Worm (Caenorhabditis elegans): Measurements from ENCODE around the gene C29F5.8.

The C29F5.8 gene

DNA sequence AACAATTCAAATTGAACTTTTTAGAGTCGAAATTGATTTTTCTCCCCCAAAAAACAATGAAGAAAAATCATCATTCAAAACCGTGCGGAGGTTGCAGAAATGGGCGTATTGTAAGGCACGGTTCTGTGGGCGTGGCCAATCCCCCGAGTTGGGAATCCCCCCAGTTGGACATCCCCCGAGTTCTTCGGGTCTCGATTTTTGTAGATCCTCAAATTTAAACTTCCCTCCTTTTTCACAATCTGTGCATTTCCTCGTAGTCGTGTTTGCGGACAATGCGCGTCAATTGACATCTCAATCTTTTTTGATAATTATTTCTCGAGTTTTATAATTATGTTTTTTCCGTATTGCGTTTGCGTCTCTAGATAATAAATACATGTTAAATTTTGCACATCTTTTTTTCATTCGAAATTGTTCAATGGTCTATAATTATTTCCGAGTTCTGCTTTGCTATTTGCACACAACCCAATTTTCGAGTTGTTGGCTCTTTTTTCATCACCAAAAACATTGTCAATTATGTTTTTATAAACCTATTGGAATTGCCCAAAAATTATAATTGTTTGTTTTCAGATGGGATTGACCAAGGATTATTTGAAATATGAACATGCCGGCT, 36.3 kb upstream of the C29F5.8 start, which contains the start of gene F13H8.2 (continued):
- TF ChIP-seq mel-28 (tag; optimal IDR thresholded peaks at IDR 0.05; ENCODE audit: borderline replicate concordance) (no peak), B0261.1 (tag; optimal IDR thresholded peaks at IDR 0.05) (no peak), ztf-28 (GFP tag; IDR thresholded peaks at IDR 0.05) (peak; percentile 95), xnd-1 (tag; optimal IDR thresholded peaks at IDR 0.05) (no peak), ztf-26 (tag; optimal IDR thresholded peaks at IDR 0.05) (peak; percentile 13), lin-35 (GFP tag; optimal IDR thresholded peaks at IDR 0.05) (peak in 2 of 3 experiments; percentile 24 to 94), somi-1 (GFP tag; optimal IDR thresholded peaks at IDR 0.05) (no peak), ceh-79 (tag; optimal IDR thresholded peaks at IDR 0.05) (no peak), hlh-26 (GFP tag; conservative IDR thresholded peaks at IDR 0.05) (no peak), ceh-27 (GFP tag; optimal IDR thresholded peaks at IDR 0.05) (peak; percentile 69), nhr-179 (tag; optimal IDR thresholded peaks at IDR 0.05) (no peak), madf-6 (GFP tag; IDR thresholded peaks at IDR 0.05) (peak; percentile 82), tbx-9 (tag; optimal IDR thresholded peaks at IDR 0.05; ENCODE audit: borderline replicate concordance) (no peak), chd-7 (tag; optimal IDR thresholded peaks at IDR 0.05) (no peak), rec-8 (tag; optimal IDR thresholded peaks at IDR 0.05) (no peak), F57C9.4 (tag; optimal IDR thresholded peaks at IDR 0.05) (no peak), mcd-1 (GFP tag; IDR thresholded peaks at IDR 0.05) (peak; percentile 90), him-1 (tag; optimal IDR thresholded peaks at IDR 0.05) (peak; percentile 19), pha-4 (tag; optimal IDR thresholded peaks at IDR 0.05) (no peak), ceh-40 (GFP tag; IDR thresholded peaks at IDR 0.05) (0 out of 2 replicates have a peak, but pooled peaks have one; percentile 10), repo-1 (tag; optimal IDR thresholded peaks at IDR 0.05) (no peak), T07F8.4 (tag; optimal IDR thresholded peaks at IDR 0.05) (no peak), hmg-20 (GFP tag; IDR thresholded peaks at IDR 0.05) (0 out of 2 replicates have a peak, but pooled peaks have one; percentile 43), ekl-4 (GFP tag; IDR thresholded peaks at IDR 0.05) (peak; percentile 86), ccch-3 (GFP tag; optimal IDR thresholded peaks at IDR 0.05) (no peak), sdz-38 (tag; optimal IDR thresholded peaks at IDR 0.05) (no peak), lin-26 (GFP tag; IDR thresholded peaks at IDR 0.05) (no peak), B0019.2 (GFP tag; conservative IDR thresholded peaks at IDR 0.05) (peak; percentile 84), F10E7.11 (tag; optimal IDR thresholded peaks at IDR 0.05) (no peak), ztf-3 (GFP tag; optimal IDR thresholded peaks at IDR 0.05) (no peak), cebp-2 (GFP tag; IDR thresholded peaks at IDR 0.05) (0 out of 2 replicates have a peak, but pooled peaks have one; percentile 32), lsy-27 (tag; optimal IDR thresholded peaks at IDR 0.05; ENCODE audit: borderline replicate concordance, insufficient read depth) (no peak), nhr-120 (GFP tag; IDR thresholded peaks at IDR 0.05) (no peak), zfh-2 (GFP tag; conservative IDR thresholded peaks at IDR 0.05) (0 out of 2 replicates have a peak, but pooled peaks have one; percentile 18), attf-6 (GFP tag; IDR thresholded peaks at IDR 0.05) (peak; percentile 54), snpc-4 (GFP tag; optimal IDR thresholded peaks at IDR 0.05) (no peak), snpc-4 (tag; optimal IDR thresholded peaks at IDR 0.05) (peak in 1 of 4 experiments; percentile 18), nfya-2 (GFP tag; IDR thresholded peaks at IDR 0.05) (no peak), let-526 (GFP tag; IDR thresholded peaks at IDR 0.05) (0 out of 2 replicates have a peak, but pooled peaks have one; percentile 9), rpc-1 (optimal IDR thresholded peaks at IDR 0.05) (no peak), rpc-1 (tag; optimal IDR thresholded peaks at IDR 0.05) (no peak), mes-4 (tag; optimal IDR thresholded peaks at IDR 0.05) (no peak), nfyb-1 (GFP tag; IDR thresholded peaks at IDR 0.05) (peak; percentile 93), snpc-1.3 (tag; optimal IDR thresholded peaks at IDR 0.05; ENCODE audit: insufficient read depth) (no peak), cebp-1 (GFP tag; IDR thresholded peaks at IDR 0.05) (peak; percentile 48; the same call in 1 of the 2 replicates), cebp-1 (tag; optimal IDR thresholded peaks at IDR 0.05) (no peak), F23B12.7 (tag; optimal IDR thresholded peaks at IDR 0.05; ENCODE audit: insufficient read depth) (peak; percentile 95), K11D2.4 (GFP tag; IDR thresholded peaks at IDR 0.05) (peak; percentile 84)

Measured in whole organism, young adult.